Worm (Caenorhabditis elegans) whole organism, L4 larva: ENCODE results near the gene srd-46.

Source experiments
- F10B5.3 ChIP-seq: sonication (generic microtip); optimal IDR thresholded peaks from 2 replicates; lab custom pipeline; 2016; ENCODE audit warnings: mild to moderate bottlenecking, missing genetic modification characterization, missing compliant biosample characterization
- F26F4.8 ChIP-seq: fragments of 200-800 bp; sonication (Bioruptor generic); conservative IDR thresholded peaks from 2 replicates; pipeline ENCODE4 v1.3.6; 2022; ENCODE audit warnings: missing genetic modification characterization, missing compliant biosample characterization
- F37D6.2 ChIP-seq: sonication (generic microtip); optimal IDR thresholded peaks from 2 replicates; lab custom pipeline; 2016; ENCODE audit warnings: mild to moderate bottlenecking, missing genetic modification characterization, missing compliant biosample characterization
- F49E8.2 ChIP-seq: sonication (generic microtip); optimal IDR thresholded peaks from 2 replicates; lab custom pipeline; 2016; ENCODE audit warnings: missing compliant biosample characterization, mild to moderate bottlenecking, missing genetic modification characterization, borderline replicate concordance
- Y48G9A.11 ChIP-seq: fragments of 200-800 bp; sonication (Bioruptor generic); IDR thresholded peaks from 2 replicates; pipeline ENCODE4 v1.3.6; 2022; ENCODE audit warnings: missing genetic modification reagents, missing genetic modification characterization, missing compliant biosample characterization
- Y75B8A.6 ChIP-seq: fragments of 200-800 bp; sonication (Bioruptor generic); IDR thresholded peaks from 2 replicates; pipeline ENCODE4 v1.3.6; 2022; ENCODE audit warnings: missing genetic modification reagents, missing genetic modification characterization, missing compliant biosample characterization
- arid-1 ChIP-seq: fragments of 200-800 bp; sonication (Bioruptor generic); conservative IDR thresholded peaks from 2 replicates; pipeline ENCODE4 v1.3.6; 2022; ENCODE audit warnings: missing genetic modification reagents, missing genetic modification characterization, missing compliant biosample characterization
- attf-4 ChIP-seq: sonication (generic microtip); optimal IDR thresholded peaks from 3 replicates; lab custom pipeline; 2017; ENCODE audit warnings: missing biosample characterization, missing genetic modification characterization
- ceh-20 ChIP-seq: fragments of 200-800 bp; sonication (Bioruptor generic); IDR thresholded peaks from 2 replicates; pipeline ENCODE4 v1.3.6; 2022; ENCODE audit warnings: missing genetic modification reagents, missing genetic modification characterization, missing compliant biosample characterization
- ceh-32 ChIP-seq: sonication (generic microtip); optimal IDR thresholded peaks from 2 replicates; lab custom pipeline; 2016; ENCODE audit warnings: mild to moderate bottlenecking, missing genetic modification characterization, missing compliant biosample characterization; ENCODE audit not compliant: poor library complexity
- ceh-44 ChIP-seq: fragments of 200-800 bp; sonication (Bioruptor generic); IDR thresholded peaks from 2 replicates; pipeline ENCODE4 v1.3.6; 2022; ENCODE audit warnings: missing genetic modification reagents, missing genetic modification characterization, missing compliant biosample characterization
- ceh-62 ChIP-seq: sonication (generic microtip); optimal IDR thresholded peaks from 2 replicates; lab custom pipeline; 2017; ENCODE audit warnings: missing biosample characterization, missing genetic modification characterization
- ceh-82 ChIP-seq: sonication (generic microtip); optimal IDR thresholded peaks from 2 replicates; lab custom pipeline; 2017; ENCODE audit warnings: missing biosample characterization, missing genetic modification characterization
- ctbp-1 ChIP-seq: fragments of 200-800 bp; sonication (Bioruptor generic); IDR thresholded peaks from 2 replicates; pipeline ENCODE4 v1.3.6; 2022; ENCODE audit warnings: missing genetic modification reagents, missing genetic modification characterization, missing compliant biosample characterization
- daf-16 ChIP-seq, 3 experiments: sonication (generic microtip); optimal IDR thresholded peaks; 2 replicates each; lab custom pipeline; 2016 to 2017; ENCODE audit warnings: missing genetic modification characterization in 3 of 3, missing genetic modification reagents in 3 of 3, mild to moderate bottlenecking in 2 of 3, missing compliant biosample characterization in 2 of 3, missing biosample characterization in 1 of 3, moderate library complexity in 1 of 3
- dmd-6 ChIP-seq: fragments of 200-800 bp; sonication (Bioruptor generic); IDR thresholded peaks from 2 replicates; pipeline ENCODE4 v1.3.6; 2022; ENCODE audit warnings: missing genetic modification reagents, missing genetic modification characterization, missing compliant biosample characterization
- dmd-9 ChIP-seq: fragments of 200-800 bp; sonication (Bioruptor generic); IDR thresholded peaks from 2 replicates; pipeline ENCODE4 v1.3.6; 2022; ENCODE audit warnings: missing genetic modification reagents, missing genetic modification characterization, missing compliant biosample characterization
- dve-1 ChIP-seq: sonication (generic microtip); optimal IDR thresholded peaks from 2 replicates; lab custom pipeline; 2017; ENCODE audit warnings: antibody characterized with exemption, mild to moderate bottlenecking, missing genetic modification characterization, missing compliant biosample characterization; ENCODE audit not compliant: insufficient read depth
- egl-27 ChIP-seq: sonication (generic microtip); optimal IDR thresholded peaks from 3 replicates; lab custom pipeline; 2017; ENCODE audit warnings: missing biosample characterization, missing genetic modification reagents, missing genetic modification characterization
- hlh-11 ChIP-seq: fragments of 200-800 bp; sonication (Bioruptor generic); optimal IDR thresholded peaks from 2 replicates; lab custom pipeline; 2018; ENCODE audit warnings: mild to moderate bottlenecking, missing genetic modification characterization, missing compliant biosample characterization
- hlh-30 ChIP-seq: sonication (generic microtip); optimal IDR thresholded peaks from 2 replicates; lab custom pipeline; 2017; ENCODE audit warnings: antibody characterized with exemption, mild to moderate bottlenecking, missing genetic modification characterization, missing compliant biosample characterization; ENCODE audit not compliant: insufficient read depth
- lim-7 ChIP-seq: fragments of 200-800 bp; sonication (Bioruptor generic); IDR thresholded peaks from 2 replicates; pipeline ENCODE4 v1.3.6; 2022; ENCODE audit warnings: missing genetic modification characterization, missing compliant biosample characterization
- lin-1 ChIP-seq: fragments of 200-800 bp; sonication (Bioruptor generic); IDR thresholded peaks from 2 replicates; pipeline ENCODE4 v1.3.6; 2022; ENCODE audit warnings: missing genetic modification reagents, missing genetic modification characterization, missing compliant biosample characterization
- lin-13 ChIP-seq: fragments of 150-350 bp; optimal IDR thresholded peaks from 2 replicates; lab custom pipeline; 2014; ENCODE audit warnings: missing biosample characterization, missing genetic modification reagents, missing genetic modification characterization
- lin-39 ChIP-seq: fragments of 150-350 bp; optimal IDR thresholded peaks from 2 replicates; lab custom pipeline; 2014; ENCODE audit warnings: missing biosample characterization, missing genetic modification reagents, missing genetic modification characterization
- mdl-1 ChIP-seq, 2 experiments: fragments of 150-350 bp in 1 of 2; sonication (generic microtip) in 1 of 2; optimal IDR thresholded peaks; 2 replicates each; lab custom pipeline; 2014 to 2017; ENCODE audit warnings: missing biosample characterization in 2 of 2, missing genetic modification characterization in 2 of 2
- mdt-29 ChIP-seq: fragments of 200-800 bp; sonication (Bioruptor generic); IDR thresholded peaks from 2 replicates; pipeline ENCODE4 v1.3.6; 2022; ENCODE audit warnings: missing genetic modification reagents, missing genetic modification characterization, missing compliant biosample characterization
- mxl-2 ChIP-seq: fragments of 200-800 bp; sonication (Bioruptor generic); conservative IDR thresholded peaks from 2 replicates; pipeline ENCODE4 v1.3.6; 2022; ENCODE audit warnings: missing genetic modification reagents, missing genetic modification characterization, missing compliant biosample characterization
- nhr-111 ChIP-seq: fragments of 200-800 bp; sonication (Bioruptor generic); optimal IDR thresholded peaks from 2 replicates; lab custom pipeline; 2018; ENCODE audit warnings: mild to moderate bottlenecking, missing genetic modification characterization, missing compliant biosample characterization
- nhr-28 ChIP-seq: fragments of 150-350 bp; optimal IDR thresholded peaks from 2 replicates; lab custom pipeline; 2014; ENCODE audit warnings: missing biosample characterization, missing genetic modification characterization
- nhr-48 ChIP-seq: sonication (generic microtip); optimal IDR thresholded peaks from 2 replicates; lab custom pipeline; 2016; ENCODE audit warnings: mild to moderate bottlenecking, missing genetic modification characterization, missing compliant biosample characterization
- nhr-6 ChIP-seq: fragments of 150-350 bp; optimal IDR thresholded peaks from 2 replicates; lab custom pipeline; 2014; ENCODE audit warnings: missing biosample characterization, missing genetic modification characterization
- php-3 ChIP-seq: fragments of 200-800 bp; sonication (Bioruptor generic); IDR thresholded peaks from 2 replicates; pipeline ENCODE4 v1.3.6; 2022; ENCODE audit warnings: missing genetic modification reagents, missing genetic modification characterization, missing compliant biosample characterization
- pqm-1 ChIP-seq: sonication (generic microtip); optimal IDR thresholded peaks from 2 replicates; lab custom pipeline; 2017; ENCODE audit warnings: missing biosample characterization, missing genetic modification characterization
- snpc-1.2 ChIP-seq: fragments of 200-800 bp; sonication (Bioruptor generic); IDR thresholded peaks from 2 replicates; pipeline ENCODE4 v1.3.6; 2022; ENCODE audit warnings: missing genetic modification reagents, missing genetic modification characterization, missing compliant biosample characterization
- tra-1 ChIP-seq: fragments of 200-800 bp; sonication (Bioruptor generic); IDR thresholded peaks from 2 replicates; pipeline ENCODE4 v1.3.6; 2022; ENCODE audit warnings: missing genetic modification reagents, missing genetic modification characterization, missing compliant biosample characterization
- unc-62 ChIP-seq, 3 experiments: fragments of 150-350 bp in 1 of 3; sonication (generic microtip); optimal IDR thresholded peaks in 2 of 3; peaks in 1 of 3; 1 replicate in 1 of 3; 2 replicates in 2 of 3; lab custom pipeline; 2014 to 2017; ENCODE audit warnings: missing biosample characterization in 3 of 3, missing genetic modification characterization in 3 of 3, missing genetic modification reagents in 3 of 3, missing genotype in 1 of 3
- zfp-3 ChIP-seq: fragments of 200-800 bp; sonication (Bioruptor generic); conservative IDR thresholded peaks from 2 replicates; pipeline ENCODE4 v1.3.6; 2022; ENCODE audit warnings: missing genetic modification reagents, missing genetic modification characterization, missing compliant biosample characterization
- zip-2 ChIP-seq: fragments of 150-350 bp; optimal IDR thresholded peaks from 2 replicates; lab custom pipeline; 2014; ENCODE audit warnings: missing biosample characterization, missing genetic modification characterization

srd-46 gene

ce11 chrX:12347822-12348221 lies 15.9 kb downstream of the srd-46 start (continued):
- TF ChIP-seq attf-4 (tag; lab: Kevin White, UChicago) (no peak), Y48G9A.11 (GFP tag; lab: Robert Waterston, UW) (peak; percentile 67), F37D6.2 (no peak), nhr-6 (tag; lab: Kevin White, UChicago) (peak; percentile 32), ceh-44 (GFP tag; lab: Robert Waterston, UW) (peak; percentile 81), lin-13 (peak; percentile 14), lin-39 (tag; lab: Kevin White, UChicago) (no peak), ceh-82 (tag; lab: Kevin White, UChicago) (no peak), ctbp-1 (GFP tag; lab: Robert Waterston, UW) (peak; percentile 52; the same call in 1 of the 2 replicates), lim-7 (peak; percentile 85), tra-1 (peak; percentile 63; the same call in 1 of the 2 replicates), arid-1 (GFP tag; lab: Robert Waterston, UW) (peak; percentile 52; the same call in 1 of the 2 replicates), mdl-1 (tag; optimal IDR thresholded peaks at IDR 0.05; lab: Kevin White, UChicago) (no peak), F10B5.3 (tag; lab: Kevin White, UChicago) (no peak), egl-27 (tag; lab: Kevin White, UChicago) (no peak), nhr-48 (tag; lab: Kevin White, UChicago) (no peak), Y75B8A.6 (GFP tag; lab: Robert Waterston, UW) (0 out of 2 replicates have a peak, but pooled peaks have one; percentile 50), snpc-1.2 (GFP tag; lab: Robert Waterston, UW) (peak; percentile 89), dmd-9 (GFP tag; lab: Robert Waterston, UW) (no peak), ceh-20 (GFP tag; lab: Robert Waterston, UW) (peak; percentile 42; the same call in 1 of the 2 replicates), mdt-29 (GFP tag; lab: Robert Waterston, UW) (no peak), lin-1 (GFP tag; lab: Robert Waterston, UW) (no peak)

- TF ChIP-seq zip-2 (tag; lab: Kevin White, UChicago) (no peak), unc-62 (GFP tag; optimal IDR thresholded peaks at IDR 0.05 in 1 of 2; lab: Kevin White, UChicago) (peak in 1 of 2 experiments; percentile 74), unc-62 (tag; optimal IDR thresholded peaks at IDR 0.05; lab: Kevin White, UChicago) (no peak)
Observed at ce11 chrX:12348329-12348728, 16.4 kb downstream of the srd-46 start, which contains the start of gene F42F12.14. Gene F42F12.14, plus strand, starts transcription at chrX:12348629.

ce11 chrX:12350207-12350606 lies 18.3 kb downstream of the srd-46 start, which contains the start of gene F42F12.3:
Gene F42F12.3, plus strand, starts transcription at chrX:12350578.
- TF ChIP-seq ceh-62 (tag; lab: Kevin White, UChicago) (no peak), zfp-3 (GFP tag; lab: Robert Waterston, UW) (no peak), nhr-28 (tag; lab: Kevin White, UChicago) (peak; percentile 21), dve-1 (no peak), nhr-111 (no peak), Y75B8A.6 (GFP tag; lab: Robert Waterston, UW) (no peak), Y48G9A.11 (GFP tag; lab: Robert Waterston, UW) (no peak), F26F4.8 (GFP tag; lab: Robert Waterston, UW) (no peak), unc-62 (GFP tag; optimal IDR thresholded peaks at IDR 0.05 in 1 of 2; lab: Kevin White, UChicago) (no peak), unc-62 (tag; optimal IDR thresholded peaks at IDR 0.05; lab: Kevin White, UChicago) (no peak), snpc-1.2 (GFP tag; lab: Robert Waterston, UW) (no peak), hlh-11 (tag; lab: Kevin White, UChicago) (peak; percentile 30), php-3 (no peak), daf-16 (GFP tag; optimal IDR thresholded peaks at IDR 0.05; lab: Kevin White, UChicago) (no peak), daf-16 (tag; optimal IDR thresholded peaks at IDR 0.05; lab: Kevin White, UChicago) (peak; percentile 87), lin-39 (tag; lab: Kevin White, UChicago) (no peak), dmd-6 (GFP tag; lab: Robert Waterston, UW) (peak; percentile 20; the same call in 1 of the 2 replicates), ceh-32 (tag; lab: Kevin White, UChicago) (no peak), hlh-30 (peak; percentile 10), pqm-1 (no peak), nhr-6 (tag; lab: Kevin White, UChicago) (no peak), mxl-2 (GFP tag; lab: Robert Waterston, UW) (no peak), F49E8.2 (tag; lab: Kevin White, UChicago) (no peak)
